Worm (Caenorhabditis elegans) whole organism, L4 larva: Measurements from ENCODE around the gene emc-3.
A peak's percentile ranks its signal among the peaks of the same experiment; 100 is the strongest.

Experiments
- ama-1 ChIP-seq: fragments of 150-350 bp; optimal IDR thresholded peaks from 2 replicates; lab custom pipeline; 2014; ENCODE audit warnings: inconsistent platforms, mixed read lengths
- egl-27 ChIP-seq: sonication (generic microtip); optimal IDR thresholded peaks from 3 replicates; lab custom pipeline; 2017; ENCODE audit warnings: missing biosample characterization, missing genetic modification reagents, missing genetic modification characterization
- egl-43 ChIP-seq: fragments of 200-800 bp; sonication (Bioruptor generic); IDR thresholded peaks from 2 replicates; pipeline ENCODE4 v1.3.6; 2022; ENCODE audit warnings: missing genetic modification reagents, missing genetic modification characterization, missing compliant biosample characterization
- unc-39 ChIP-seq: sonication (generic microtip); optimal IDR thresholded peaks from 2 replicates; lab custom pipeline; 2017; ENCODE audit warnings: missing biosample characterization, missing genetic modification characterization
- unc-62 ChIP-seq, 3 experiments: fragments of 150-350 bp in 1 of 3; sonication (generic microtip); optimal IDR thresholded peaks in 2 of 3; peaks in 1 of 3; 1 replicate in 1 of 3; 2 replicates in 2 of 3; lab custom pipeline; 2014 to 2017; ENCODE audit warnings: missing biosample characterization in 3 of 3, missing genetic modification characterization in 3 of 3, missing genetic modification reagents in 3 of 3, missing genotype in 1 of 3

DNA sequence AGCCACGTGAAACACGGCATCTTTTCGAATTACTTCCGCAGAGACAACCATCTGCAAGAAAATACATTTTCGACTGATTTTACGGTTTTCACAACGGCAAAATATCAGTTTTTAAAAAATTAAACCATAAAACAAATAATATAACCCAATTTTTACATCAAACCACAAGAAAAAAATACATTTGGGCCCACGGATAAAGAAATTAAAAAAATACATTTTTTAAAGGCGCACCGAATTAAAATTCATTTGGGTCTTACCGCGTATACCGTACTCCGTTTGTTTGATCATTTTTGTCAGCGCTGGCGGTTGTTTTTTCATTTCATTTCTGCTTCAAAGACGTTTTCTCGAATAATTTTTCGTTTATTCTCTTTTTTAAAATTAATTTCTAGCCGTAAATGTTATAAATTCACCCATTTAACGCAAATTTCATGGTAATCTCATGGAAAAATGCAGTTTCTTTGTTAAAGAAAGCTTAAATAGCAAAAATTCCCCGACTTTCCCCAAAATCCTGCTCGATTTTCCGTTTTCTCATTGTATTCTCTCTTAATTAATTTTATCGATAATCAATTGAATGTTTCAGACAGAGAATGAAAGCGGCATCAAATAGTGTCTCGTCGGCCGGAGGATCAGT is 28.5 kb downstream of the emc-3 start, which contains the start of the genes rec-8 and mex-5:
- TF ChIP-seq egl-27 (tag; lab: Kevin White, UChicago) = no peak
- TF ChIP-seq ama-1 (lab: Kevin White, UChicago) = no peak
- TF ChIP-seq egl-43 (GFP tag; lab: Robert Waterston, UW) = no peak
- no peak for TF ChIP-seq unc-39 (tag; lab: Kevin White, UChicago)
- peak in 1 of 2 experiments; percentile 70 for TF ChIP-seq unc-62 (GFP tag; optimal IDR thresholded peaks at IDR 0.05 in 1 of 2; lab: Kevin White, UChicago)
- TF ChIP-seq unc-62 (tag; optimal IDR thresholded peaks at IDR 0.05; lab: Kevin White, UChicago) = no peak
